Fruit fly (Drosophila melanogaster) ovary, adult (tissue): Measurements from ENCODE around the gene GAPcenA.
A peak's percentile ranks its signal among the peaks of the same experiment; 100 is the strongest.

Source experiments
- CG17801 ChIP-seq: fragments of 200-800 bp; optimal IDR thresholded peaks from 2 replicates; lab custom pipeline; 2019; ENCODE audit warnings: missing biosample characterization, mild to moderate bottlenecking, missing genetic modification characterization, moderate library complexity; ENCODE audit not compliant: partially characterized antibody

GAPcenA gene

DNA sequence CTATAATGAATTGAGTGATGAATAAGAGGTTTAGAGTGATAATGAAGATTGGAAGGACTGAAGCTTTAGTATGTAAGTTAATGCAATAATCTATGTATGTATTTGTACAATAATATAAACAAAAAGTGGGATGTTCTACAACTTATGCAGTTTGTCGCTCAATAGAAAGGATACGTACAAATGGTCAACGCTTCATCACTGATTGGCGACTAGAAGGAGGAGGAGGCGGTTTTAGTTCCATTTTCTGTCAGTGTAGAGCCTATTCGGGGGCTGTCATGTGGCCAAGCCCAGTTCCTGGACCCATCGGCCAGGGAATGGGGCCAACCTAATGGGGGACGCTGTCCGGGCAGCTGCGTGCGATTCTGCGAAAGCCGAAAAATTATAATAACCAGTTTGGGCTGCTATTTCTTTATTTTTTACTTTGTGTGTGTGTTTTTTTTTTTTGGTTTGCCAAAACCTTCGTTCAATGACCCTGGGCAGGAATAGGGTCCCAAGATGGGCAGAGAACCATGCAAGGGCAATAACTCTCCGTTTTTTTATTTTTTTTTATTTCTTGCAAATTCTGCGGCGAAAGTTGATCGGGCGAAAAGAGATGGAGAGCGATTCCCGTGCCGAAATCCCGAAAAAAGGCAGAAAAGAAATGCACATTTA lies 22.5 kb downstream of the GAPcenA start:
- TF ChIP-seq CG17801 (GFP tag; lab: Kevin White, UChicago) = no peak

DNA sequence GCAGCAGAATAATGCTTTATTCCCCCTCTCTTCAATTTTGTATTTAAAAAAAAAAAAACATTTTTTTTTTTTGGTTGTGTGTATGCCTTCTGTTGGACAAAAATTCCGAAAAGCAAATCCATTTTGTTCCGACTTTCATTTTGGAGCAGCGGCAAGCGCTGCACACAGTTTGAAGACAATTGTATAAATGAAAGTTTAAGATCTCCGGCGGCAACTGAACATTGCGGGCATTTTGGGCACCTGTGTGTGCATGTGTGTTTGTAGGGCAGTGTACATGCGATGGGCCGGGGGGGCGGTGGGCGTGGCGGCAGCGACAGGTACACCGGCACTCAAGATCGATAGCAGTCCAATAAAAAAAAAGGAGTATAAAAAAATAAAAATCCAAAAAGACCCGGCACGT lies 23.1 kb downstream of the GAPcenA start:
- TF ChIP-seq CG17801 (GFP tag; lab: Kevin White, UChicago) = no peak

DNA sequence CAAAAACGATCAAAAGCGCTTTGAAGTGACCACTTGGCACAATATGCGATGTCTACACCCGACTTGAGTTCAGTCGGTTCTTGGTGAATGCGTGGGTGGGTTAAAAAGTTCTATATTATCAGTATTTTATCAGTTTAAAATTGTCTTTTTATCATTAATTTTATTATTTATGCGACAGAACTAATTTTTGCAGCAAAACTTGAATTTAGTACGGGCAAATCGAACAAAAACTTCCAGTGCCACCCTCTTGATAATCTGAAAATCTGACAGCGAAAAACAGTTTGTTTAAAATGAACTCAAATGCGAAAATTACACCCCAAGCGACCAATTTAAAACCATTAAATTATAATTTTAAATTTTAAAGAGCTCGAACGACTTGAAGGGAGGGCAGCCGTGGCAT lies 24.6 kb downstream of the GAPcenA start:
- TF ChIP-seq CG17801 (GFP tag; lab: Kevin White, UChicago) = no peak

DNA sequence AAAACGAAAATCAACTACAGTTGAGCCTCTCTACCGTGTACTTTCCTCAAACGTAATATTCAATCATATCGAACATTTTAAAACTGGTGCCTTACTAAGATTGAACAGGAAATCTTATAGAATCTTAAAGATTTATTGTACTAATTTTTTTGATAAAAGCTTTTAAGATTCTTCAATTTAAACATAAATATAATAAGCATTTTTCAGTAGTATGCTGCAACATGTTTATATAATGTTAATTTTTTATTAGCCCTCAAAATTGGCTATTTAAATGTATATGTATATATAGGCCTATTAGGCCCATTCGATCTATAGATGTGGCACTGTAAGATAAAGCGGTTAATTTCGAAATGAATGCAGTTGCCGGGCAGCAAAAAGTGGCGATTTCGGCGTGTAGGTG lies 25.2 kb downstream of the GAPcenA start:
- no peak for TF ChIP-seq CG17801 (GFP tag; lab: Kevin White, UChicago)

DNA sequence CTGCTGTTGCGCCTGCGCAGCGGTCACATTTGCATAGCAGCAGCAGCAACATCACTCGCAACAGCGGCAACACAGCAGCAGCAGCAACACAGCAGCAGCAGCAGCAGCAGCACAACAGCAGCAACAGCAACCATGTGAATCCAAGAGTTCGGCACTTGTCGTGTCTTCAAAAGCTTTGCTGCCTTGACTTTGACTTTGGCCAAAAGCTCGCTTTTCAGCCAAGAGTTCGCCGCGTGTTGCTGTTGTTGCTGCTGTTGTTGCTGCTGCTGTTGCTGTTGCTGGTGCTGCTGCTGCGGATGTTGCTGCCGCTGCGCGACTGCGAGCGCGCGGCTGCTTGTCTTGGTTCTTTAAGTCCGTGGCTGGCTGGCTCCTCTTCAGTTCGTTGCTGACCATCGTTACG lies 25.7 kb downstream of the GAPcenA start, which contains the start of gene ImpE1:
ImpE1 (plus strand) TSS at position 371 of the 400 bp plus-strand sequence.
- no peak for TF ChIP-seq CG17801 (GFP tag; lab: Kevin White, UChicago)

DNA sequence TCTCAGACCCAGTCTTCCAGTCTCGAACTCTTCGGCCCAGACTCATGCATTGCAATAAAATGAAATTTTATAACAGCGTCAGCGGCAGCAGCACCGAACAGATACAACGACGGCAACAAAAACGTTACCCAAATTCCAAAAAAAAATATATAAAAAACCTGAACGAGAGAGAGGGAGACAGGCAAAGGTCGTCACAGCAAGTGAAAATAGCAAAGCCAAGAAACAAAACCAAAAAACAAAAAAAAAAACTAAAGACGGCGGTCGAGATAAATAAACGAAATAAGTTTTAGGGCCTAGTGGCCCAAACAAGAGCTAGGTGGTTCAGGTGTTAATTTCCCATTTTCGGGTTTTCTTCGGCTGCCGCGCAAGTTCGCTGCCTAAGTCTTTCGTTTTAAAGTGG lies 27.7 kb downstream of the GAPcenA start:
- TF ChIP-seq CG17801 (GFP tag; lab: Kevin White, UChicago) = no peak

DNA sequence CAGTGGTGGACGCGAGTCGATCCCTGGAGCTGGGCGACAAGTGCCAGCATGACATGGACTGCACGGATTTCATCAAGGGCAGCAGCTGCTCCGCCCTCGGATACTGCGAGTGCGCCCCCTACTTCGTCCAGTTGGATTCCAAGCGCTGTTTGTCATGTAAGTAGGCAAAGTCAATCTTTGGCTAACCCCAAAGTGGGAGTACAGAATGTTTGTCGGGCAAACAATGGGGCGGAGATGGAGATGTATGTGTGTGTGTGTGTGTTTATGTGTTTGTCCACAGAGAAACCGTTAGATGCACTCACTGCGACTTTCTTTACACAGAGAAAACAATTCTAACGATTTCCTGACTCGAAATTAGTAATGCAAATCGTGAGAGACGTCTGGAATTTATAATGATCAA lies 32.8 kb downstream of the GAPcenA start:
- TF ChIP-seq CG17801 (GFP tag; lab: Kevin White, UChicago) = no peak

DNA sequence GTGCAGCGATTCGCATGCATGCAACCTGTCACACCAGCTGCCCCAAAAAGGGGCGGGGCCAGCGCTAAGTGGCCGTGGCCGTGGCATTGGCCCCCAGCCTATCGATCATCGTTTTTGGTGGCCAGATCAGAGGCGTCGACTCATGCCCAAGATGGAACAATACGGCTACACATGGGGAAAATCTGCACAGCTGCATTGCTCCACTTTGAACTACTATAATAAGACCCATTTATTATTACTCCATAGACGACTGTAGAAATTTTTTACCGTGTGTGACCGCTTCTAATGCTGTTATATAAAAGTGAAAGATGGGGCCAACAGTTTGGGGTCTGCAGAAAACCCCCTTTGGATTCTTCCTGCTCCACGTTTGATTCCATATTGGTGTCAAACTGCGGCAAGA lies 37.6 kb downstream of the GAPcenA start:
- no peak for TF ChIP-seq CG17801 (GFP tag; lab: Kevin White, UChicago)

DNA sequence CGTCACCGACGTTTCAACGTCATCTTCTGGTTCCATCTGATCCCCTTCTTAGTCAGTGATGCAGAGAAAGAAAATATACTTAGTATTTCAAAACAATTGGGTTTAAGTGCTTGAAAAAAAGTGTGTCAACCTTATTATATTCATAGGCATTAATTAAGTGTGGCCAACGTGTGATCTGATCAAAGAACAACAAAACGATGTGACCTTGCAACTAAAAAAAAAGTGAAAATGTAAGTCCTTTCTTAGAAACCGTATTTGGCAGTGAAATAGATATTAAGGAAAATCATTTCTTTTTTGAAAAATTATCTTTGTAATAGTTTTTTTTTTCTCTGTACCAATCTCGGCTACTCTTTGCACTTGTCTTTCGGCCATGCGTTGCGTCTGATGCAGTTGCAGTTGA lies 38.7 kb downstream of the GAPcenA start:
- no peak for TF ChIP-seq CG17801 (GFP tag; lab: Kevin White, UChicago)

DNA sequence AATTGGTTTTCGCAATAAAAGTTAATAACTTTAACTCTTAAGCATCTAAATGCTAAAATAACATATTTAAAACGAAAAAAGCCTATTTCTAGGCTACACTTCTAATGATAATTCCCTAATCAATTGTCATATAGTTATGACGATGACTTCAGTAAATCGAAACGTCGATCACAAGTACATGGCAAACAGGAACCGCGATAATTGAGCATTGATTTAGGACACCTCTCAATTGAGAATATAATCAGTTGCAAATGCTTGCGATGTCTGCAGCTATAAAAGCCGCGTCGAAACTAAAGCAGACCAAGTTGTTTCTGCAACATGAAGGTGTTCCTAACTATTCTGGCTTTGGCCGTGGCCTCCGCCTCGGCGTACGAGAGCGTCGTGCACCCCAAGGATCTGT lies 44.9 kb downstream of the GAPcenA start, which contains the start of gene Jon66Ci:
Jon66Ci (plus strand) TSS at position 301 of the 400 bp plus-strand sequence.
- TF ChIP-seq CG17801 (GFP tag; lab: Kevin White, UChicago) = no peak

DNA sequence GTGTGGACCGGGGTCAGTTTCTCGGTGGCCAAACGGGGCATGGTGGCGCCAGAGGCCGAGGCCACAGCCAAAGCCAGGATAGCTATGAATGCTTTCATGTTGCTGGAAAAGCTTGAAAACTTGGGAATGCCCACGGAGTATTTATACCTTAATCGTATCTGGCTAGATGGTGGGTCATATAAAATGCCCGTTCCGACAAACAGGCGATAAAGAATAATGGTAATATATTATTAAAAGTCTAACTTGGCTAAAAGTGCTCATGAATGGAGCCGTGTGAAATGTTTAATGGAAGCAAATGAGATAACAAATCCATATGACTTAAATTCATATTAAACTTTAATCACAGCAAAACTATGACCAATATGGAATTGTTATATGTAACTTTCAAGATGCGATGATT lies 47.2 kb downstream of the GAPcenA start, which contains the start of gene Jon66Cii:
Jon66Cii (minus strand) TSS at position 101 of the 400 bp plus-strand sequence.
- no peak for TF ChIP-seq CG17801 (GFP tag; lab: Kevin White, UChicago)

DNA sequence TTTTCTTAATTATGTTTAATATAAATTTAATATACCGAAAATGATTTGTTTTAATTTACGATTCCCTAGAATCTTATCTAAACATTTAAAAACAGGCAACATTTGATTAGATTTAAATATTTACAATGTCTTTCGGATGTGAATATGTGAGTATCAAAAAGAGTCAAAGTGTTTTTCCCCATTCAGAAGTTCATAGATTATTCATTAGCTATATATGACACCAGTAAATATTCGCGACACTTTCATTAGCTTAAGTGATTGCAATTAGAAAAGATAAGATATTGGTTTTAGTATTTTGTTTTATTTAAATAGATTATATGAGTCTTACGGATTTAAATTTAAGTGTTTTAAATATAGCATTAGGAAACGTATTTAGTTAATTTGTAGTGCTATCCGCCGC lies 47.8 kb downstream of the GAPcenA start:
- no peak for TF ChIP-seq CG17801 (GFP tag; lab: Kevin White, UChicago)

DNA sequence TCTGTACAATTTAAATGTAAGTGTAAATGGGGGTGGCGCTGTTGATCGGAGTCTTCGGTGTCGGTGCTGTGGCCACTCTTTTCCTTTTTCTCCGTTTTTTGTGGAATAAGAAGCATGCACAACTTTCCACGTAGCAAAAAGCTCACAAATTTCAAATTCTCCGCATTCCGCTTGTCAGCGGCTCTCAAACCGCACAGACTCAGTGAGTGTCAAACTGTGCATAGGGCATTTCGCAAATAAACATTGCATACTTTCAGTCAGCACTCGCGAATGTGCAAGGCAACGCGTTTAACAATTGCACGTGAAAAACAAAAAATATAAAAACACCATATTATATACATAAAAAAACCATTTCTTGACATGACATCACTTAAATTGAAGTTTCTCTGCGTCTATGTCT lies 48.6 kb downstream of the GAPcenA start:
- TF ChIP-seq CG17801 (GFP tag; lab: Kevin White, UChicago) = no peak

DNA sequence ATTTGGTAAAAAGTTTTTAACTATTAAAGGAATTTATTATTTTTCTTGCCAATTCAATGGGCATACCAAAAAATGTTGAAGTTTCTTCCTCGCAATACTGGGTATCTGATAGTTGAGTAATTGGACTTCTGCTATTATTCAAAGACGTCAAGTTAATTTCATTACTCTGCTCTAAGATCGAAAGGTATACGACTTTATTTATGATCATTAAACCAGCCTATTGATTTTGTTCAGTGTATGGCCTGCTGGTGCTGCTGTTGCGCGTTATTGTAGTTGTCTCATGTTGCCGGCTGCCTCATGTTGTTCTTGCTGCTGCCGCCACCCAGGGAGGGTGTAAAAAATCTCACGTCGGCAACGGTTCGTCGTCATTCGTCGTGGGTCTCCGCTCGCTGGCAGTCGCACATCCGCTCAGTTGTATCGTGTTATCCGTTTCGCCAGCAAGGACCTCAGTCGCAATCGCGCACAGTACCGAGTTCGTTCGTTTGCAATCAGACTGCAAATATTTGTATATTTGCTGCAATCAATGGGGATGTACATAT lies 49.3 kb downstream of the GAPcenA start, which contains the start of gene CG7120:
CG7120 (plus strand) TSS at position 371 of the 539 bp plus-strand sequence.
- no peak for TF ChIP-seq CG17801 (GFP tag; lab: Kevin White, UChicago)

DNA sequence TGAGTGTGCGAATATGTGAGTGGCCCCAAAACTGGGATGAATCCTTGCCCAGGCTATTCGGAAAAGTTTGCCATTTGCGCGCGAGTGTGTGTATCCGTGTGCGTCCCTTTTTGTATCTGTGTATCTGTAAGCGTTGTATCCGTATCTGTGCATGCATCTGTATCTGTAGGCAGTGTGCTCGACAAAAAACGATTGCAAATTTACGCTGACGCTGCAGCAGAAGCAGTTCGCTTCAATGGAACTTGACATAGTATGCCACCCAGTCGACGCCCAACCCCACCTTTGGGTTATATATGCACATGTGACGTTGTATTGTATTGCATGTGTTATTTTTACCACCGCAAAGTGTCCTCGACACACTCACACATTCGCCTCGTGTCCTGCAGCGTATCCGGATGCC lies 49.8 kb downstream of the GAPcenA start:
- no peak for TF ChIP-seq CG17801 (GFP tag; lab: Kevin White, UChicago)

DNA sequence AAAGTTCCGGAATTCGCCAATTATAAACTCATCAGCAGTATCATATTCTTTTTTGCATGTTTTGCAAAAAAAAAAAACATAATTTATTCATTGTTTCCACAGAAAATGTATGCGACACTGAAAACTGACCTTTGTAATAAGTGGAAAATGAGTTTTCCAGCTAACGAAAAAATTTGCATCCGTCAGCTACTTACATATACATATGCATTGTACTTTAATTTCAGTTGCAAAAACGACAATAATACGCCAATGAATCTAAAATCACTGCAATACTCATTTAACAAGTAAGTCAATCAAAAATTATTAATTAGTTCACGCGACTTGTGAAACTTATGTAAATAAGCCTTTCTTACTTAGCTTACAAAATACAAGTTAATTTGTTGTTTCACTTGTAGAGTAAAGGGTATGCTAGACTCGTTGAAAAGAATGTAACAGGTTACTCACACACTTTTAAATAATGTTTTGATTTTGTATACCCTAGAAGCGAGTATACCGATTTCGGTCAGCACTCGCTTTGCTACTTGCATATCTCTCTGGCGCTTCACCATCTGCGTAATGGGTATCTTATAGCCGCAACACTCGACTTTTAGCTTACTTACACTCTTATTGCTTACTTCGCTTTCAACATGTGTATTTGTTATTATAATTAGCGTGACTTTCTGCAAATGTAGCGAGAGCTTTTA lies 52.5 kb downstream of the GAPcenA start:
- TF ChIP-seq CG17801 (GFP tag; lab: Kevin White, UChicago) = peak; percentile 95
